Worm (Caenorhabditis elegans) whole organism, L3 larva: ENCODE data around the gene T19H5.4.

Source experiments
- R02D3.7 ChIP-seq: fragments of 150-350 bp; optimal IDR thresholded peaks from 2 replicates; lab custom pipeline; 2014; ENCODE audit warnings: missing biosample characterization, missing genetic modification characterization
- ama-1 ChIP-seq: fragments of 150-350 bp; optimal IDR thresholded peaks from 2 replicates; lab custom pipeline; 2018
- ceh-9 ChIP-seq: sonication (generic microtip); optimal IDR thresholded peaks from 2 replicates; lab custom pipeline; 2018; ENCODE audit warnings: missing biosample characterization, missing genetic modification characterization
- elt-1 ChIP-seq: fragments of 150-350 bp; optimal IDR thresholded peaks from 2 replicates; lab custom pipeline; 2014; ENCODE audit warnings: missing biosample characterization, missing genetic modification characterization
- elt-2 ChIP-seq: sonication (generic microtip); optimal IDR thresholded peaks from 2 replicates; lab custom pipeline; 2016; ENCODE audit warnings: missing genetic modification reagents, mild to moderate bottlenecking, missing genetic modification characterization, missing compliant biosample characterization
- elt-3 ChIP-seq, 3 experiments: fragments of 150-350 bp in 1 of 3; sonication (generic microtip) in 2 of 3; optimal IDR thresholded peaks; 2 replicates in 2 of 3; 4 replicates in 1 of 3; lab custom pipeline; 2014 to 2017; ENCODE audit warnings: missing biosample characterization in 3 of 3, missing genetic modification characterization in 3 of 3
- nhr-11 ChIP-seq: fragments of 150-350 bp; optimal IDR thresholded peaks from 2 replicates; lab custom pipeline; 2014; ENCODE audit warnings: missing biosample characterization, missing genetic modification characterization
- snpc-4 ChIP-seq: fragments of 150-350 bp; optimal IDR thresholded peaks from 2 replicates; lab custom pipeline; 2014; ENCODE audit warnings: missing biosample characterization, missing genetic modification characterization
- zag-1 ChIP-seq: fragments of 150-350 bp; optimal IDR thresholded peaks from 2 replicates; lab custom pipeline; 2014; ENCODE audit warnings: missing biosample characterization, missing genetic modification characterization

- no peak for TF ChIP-seq zag-1
- TF ChIP-seq ceh-9 (tag; lab: Kevin White, UChicago): no peak
- TF ChIP-seq ama-1 (lab: Kevin White, UChicago): no peak
- no peak for TF ChIP-seq R02D3.7 (tag; lab: Kevin White, UChicago)
- no peak for TF ChIP-seq snpc-4 (tag; lab: Kevin White, UChicago)
- TF ChIP-seq nhr-11: no peak
- TF ChIP-seq elt-2 (tag; lab: Kevin White, UChicago): peak; percentile 99
- no peak for TF ChIP-seq elt-1 (tag; lab: Kevin White, UChicago)
- no peak for TF ChIP-seq elt-3 (tag; optimal IDR thresholded peaks at IDR 0.05; lab: Kevin White, UChicago)
These were observed 13.7 kb upstream of the T19H5.4 start for ce11 chrII:9500926-9501325.
